Fruit fly (Drosophila melanogaster) whole organism, embryonic: ENCODE data around the gene IntS10.

Experiments used
- Awh ChIP-seq: fragments of 200-800 bp; sonication (Bioruptor generic); IDR thresholded peaks from 2 replicates; pipeline ENCODE4, ENCODE4 v1.3.6; 2022; ENCODE audit warnings: missing biosample characterization, missing genetic modification characterization
- CG10321 ChIP-seq: fragments of 200-800 bp; sonication (Bioruptor generic); IDR thresholded peaks from 2 replicates; pipeline ENCODE4 v1.3.6; 2022; ENCODE audit warnings: missing biosample characterization, missing genetic modification characterization
- CG11247 ChIP-seq: fragments of 200-800 bp; sonication (Bioruptor generic); IDR thresholded peaks from 2 replicates; pipeline ENCODE4 v1.3.6; 2022; ENCODE audit warnings: missing biosample characterization, missing genetic modification characterization
- CG11504 ChIP-seq: fragments of 200-800 bp; sonication (Bioruptor generic); optimal IDR thresholded peaks from 3 replicates; lab custom pipeline; 2019; ENCODE audit warnings: missing biosample characterization, mild to moderate bottlenecking, missing genetic modification characterization, moderate library complexity
- CG11723 ChIP-seq: fragments of 200-800 bp; sonication (Bioruptor generic); optimal IDR thresholded peaks from 2 replicates; lab custom pipeline; 2017; ENCODE audit warnings: missing biosample characterization, mild to moderate bottlenecking, missing genetic modification characterization
- CG1233 ChIP-seq: fragments of 200-800 bp; sonication (Bioruptor generic); optimal IDR thresholded peaks from 4 replicates; lab custom pipeline; 2018; ENCODE audit warnings: missing biosample characterization, mild to moderate bottlenecking, missing genetic modification characterization
- CG13123 ChIP-seq: fragments of 200-800 bp; sonication (Bioruptor generic); optimal IDR thresholded peaks from 2 replicates; lab custom pipeline; 2016; ENCODE audit warnings: missing biosample characterization, missing genetic modification characterization
- CG15073 ChIP-seq: fragments of 200-800 bp; sonication (Bioruptor generic); optimal IDR thresholded peaks from 2 replicates; lab custom pipeline; 2016; ENCODE audit warnings: missing biosample characterization, missing genetic modification characterization
- CG17829 ChIP-seq: fragments of 200-800 bp; optimal IDR thresholded peaks from 2 replicates; lab custom pipeline; 2019; ENCODE audit warnings: missing biosample characterization, mild to moderate bottlenecking, missing genetic modification characterization, moderate library complexity
- CG18011 ChIP-seq: fragments of 200-800 bp; sonication (Bioruptor generic); optimal IDR thresholded peaks from 2 replicates; lab custom pipeline; 2017; ENCODE audit warnings: missing biosample characterization, missing genetic modification characterization, mild to moderate bottlenecking, moderate library complexity, missing genotype
- CG2202 ChIP-seq: fragments of 200-800 bp; sonication (Bioruptor generic); optimal IDR thresholded peaks from 2 replicates; lab custom pipeline; 2018; ENCODE audit warnings: missing biosample characterization, mild to moderate bottlenecking, missing genetic modification characterization
- CG30431 ChIP-seq: fragments of 200-800 bp; sonication (Bioruptor generic); optimal IDR thresholded peaks from 2 replicates; lab custom pipeline; 2017; ENCODE audit warnings: missing biosample characterization, missing genetic modification characterization
- CG31224 ChIP-seq: fragments of 200-800 bp; sonication (Bioruptor generic); IDR thresholded peaks from 2 replicates; pipeline ENCODE4 v1.3.6; 2022; ENCODE audit warnings: missing biosample characterization, missing genetic modification characterization
- CG31365 ChIP-seq: fragments of 200-800 bp; sonication (Bioruptor generic); optimal IDR thresholded peaks from 2 replicates; lab custom pipeline; 2018; ENCODE audit warnings: missing biosample characterization, mild to moderate bottlenecking, missing genetic modification characterization
- CG4360 ChIP-seq: fragments of 200-800 bp; sonication (Bioruptor generic); IDR thresholded peaks from 2 replicates; pipeline ENCODE4 v1.3.6; 2022; ENCODE audit warnings: missing biosample characterization, missing genetic modification characterization
- CG5245 ChIP-seq: fragments of 200-800 bp; sonication (Bioruptor generic); optimal IDR thresholded peaks from 3 replicates; lab custom pipeline; 2016; ENCODE audit warnings: missing biosample characterization, missing genetic modification characterization
- CG6683 ChIP-seq: fragments of 200-800 bp; sonication (Bioruptor generic); optimal IDR thresholded peaks from 2 replicates; lab custom pipeline; 2017; ENCODE audit warnings: missing biosample characterization, mild to moderate bottlenecking, missing genetic modification characterization, missing genetic modification reagents
- CG7963 ChIP-seq: fragments of 200-800 bp; sonication (Bioruptor generic); IDR thresholded peaks from 3 replicates; pipeline ENCODE4 v1.3.6; 2022; ENCODE audit warnings: missing biosample characterization, missing genetic modification characterization; ENCODE audit not compliant: partially characterized antibody
- CG8089 ChIP-seq: fragments of 200-800 bp; sonication (Bioruptor generic); optimal IDR thresholded peaks from 3 replicates; lab custom pipeline; 2016; ENCODE audit warnings: missing biosample characterization, missing genetic modification characterization
- CG8290 ChIP-seq, 3 experiments: fragments of 200-800 bp; sonication (Bioruptor generic); optimal IDR thresholded peaks; 2 replicates each; lab custom pipeline; 2016 to 2019; ENCODE audit warnings: missing biosample characterization in 3 of 3, missing genetic modification characterization in 3 of 3, mild to moderate bottlenecking in 2 of 3, moderate library complexity in 1 of 3
- CrebB ChIP-seq: fragments of 200-800 bp; sonication (Bioruptor generic); optimal IDR thresholded peaks from 3 replicates; lab custom pipeline; 2018; ENCODE audit warnings: missing biosample characterization, mild to moderate bottlenecking, missing genetic modification characterization
- D19B ChIP-seq: fragments of 200-800 bp; sonication (Bioruptor generic); optimal IDR thresholded peaks from 2 replicates; lab custom pipeline; 2017; ENCODE audit warnings: missing biosample characterization, mild to moderate bottlenecking, missing genetic modification characterization
- Dip2 ChIP-seq: fragments of 200-800 bp; sonication (Bioruptor generic); IDR thresholded peaks from 2 replicates; pipeline ENCODE4 v1.3.6; 2022; ENCODE audit warnings: missing biosample characterization, missing genetic modification characterization
- Dp ChIP-seq: fragments of 200-800 bp; sonication (Bioruptor generic); optimal IDR thresholded peaks from 2 replicates; lab custom pipeline; 2018; ENCODE audit warnings: missing biosample characterization, mild to moderate bottlenecking, missing genetic modification characterization, moderate library complexity
- Dref ChIP-seq: fragments of 200-800 bp; sonication (Bioruptor generic); IDR thresholded peaks from 2 replicates; pipeline ENCODE4 v1.3.6; 2022; ENCODE audit warnings: missing biosample characterization, missing genetic modification characterization
- Fer1 ChIP-seq: fragments of 200-800 bp; sonication (Bioruptor generic); optimal IDR thresholded peaks from 2 replicates; lab custom pipeline; 2017; ENCODE audit warnings: missing biosample characterization, mild to moderate bottlenecking, missing genetic modification characterization
- Max ChIP-seq: fragments of 200-800 bp; sonication (Bioruptor generic); optimal IDR thresholded peaks from 2 replicates; lab custom pipeline; 2016; ENCODE audit warnings: missing biosample characterization, mild to moderate bottlenecking, missing genetic modification characterization
- Mrtf ChIP-seq: fragments of 200-800 bp; sonication (Bioruptor generic); IDR thresholded peaks from 3 replicates; pipeline ENCODE4 v1.3.6; 2022; ENCODE audit warnings: missing biosample characterization, missing genetic modification characterization
- NfI ChIP-seq: fragments of 200-800 bp; sonication (Bioruptor generic); optimal IDR thresholded peaks from 3 replicates; lab custom pipeline; 2018; ENCODE audit warnings: missing biosample characterization, mild to moderate bottlenecking, missing genetic modification characterization, moderate library complexity
- Ssrp ChIP-seq: fragments of 200-800 bp; sonication (Bioruptor generic); optimal IDR thresholded peaks from 2 replicates; lab custom pipeline; 2018; ENCODE audit warnings: missing biosample characterization, mild to moderate bottlenecking, missing genetic modification characterization, moderate library complexity
- Trl ChIP-seq, 3 experiments: fragments of >200 bp in 2 of 3; fragments of 200-800 bp in 1 of 3; sonication (Bioruptor generic) in 1 of 3; optimal IDR thresholded peaks; 2 replicates in 1 of 3; 3 replicates in 2 of 3; lab custom pipeline; 2016 to 2017; ENCODE audit warnings: missing biosample characterization in 1 of 3, missing genetic modification characterization in 1 of 3
- Xrp1 ChIP-seq: fragments of 200-800 bp; sonication (Bioruptor generic); IDR thresholded peaks from 2 replicates; pipeline ENCODE4 v1.3.6; 2022; ENCODE audit warnings: missing biosample characterization, missing genetic modification characterization
- aop ChIP-seq: fragments of 200-800 bp; sonication (Bioruptor generic); IDR thresholded peaks from 2 replicates; pipeline ENCODE4 v1.3.6; 2022; ENCODE audit warnings: missing biosample characterization, missing genetic modification characterization
- dpn ChIP-seq, 2 experiments: fragments of 200-800 bp; sonication (Bioruptor generic); optimal IDR thresholded peaks; 3 replicates each; lab custom pipeline; 2016; ENCODE audit warnings: missing biosample characterization in 2 of 2, missing genetic modification characterization in 2 of 2
- dysf ChIP-seq: fragments of 200-800 bp; sonication (Bioruptor generic); IDR thresholded peaks from 3 replicates; pipeline ENCODE4 v1.3.6; 2022; ENCODE audit warnings: missing biosample characterization, missing genetic modification characterization
- exex ChIP-seq: fragments of 200-800 bp; sonication (Bioruptor generic); optimal IDR thresholded peaks from 4 replicates; lab custom pipeline; 2018; ENCODE audit warnings: missing biosample characterization, mild to moderate bottlenecking, missing genetic modification characterization, moderate library complexity
- fd96Cb ChIP-seq: fragments of 200-800 bp; sonication (Bioruptor generic); optimal IDR thresholded peaks from 2 replicates; lab custom pipeline; 2018; ENCODE audit warnings: missing biosample characterization, mild to moderate bottlenecking, missing genetic modification characterization, moderate library complexity
- gfzf ChIP-seq: fragments of 200-800 bp; sonication (Bioruptor generic); optimal IDR thresholded peaks from 2 replicates; lab custom pipeline; 2016; ENCODE audit warnings: missing biosample characterization, mild to moderate bottlenecking, missing genetic modification characterization, moderate library complexity
- gsb ChIP-seq: fragments of 200-800 bp; sonication (Bioruptor generic); IDR thresholded peaks from 2 replicates; pipeline ENCODE4 v1.3.6; 2022; ENCODE audit warnings: missing biosample characterization, missing genetic modification characterization
- kni ChIP-seq: fragments of 200-800 bp; sonication (Bioruptor generic); optimal IDR thresholded peaks from 3 replicates; lab custom pipeline; 2017; ENCODE audit warnings: mild to moderate bottlenecking, missing biosample characterization, missing genetic modification reagents, missing genetic modification characterization
- mld ChIP-seq: fragments of 200-800 bp; sonication (Bioruptor generic); IDR thresholded peaks from 3 replicates; pipeline ENCODE4 v1.3.6; 2022; ENCODE audit warnings: missing biosample characterization, missing genetic modification characterization; ENCODE audit not compliant: partially characterized antibody
- nerfin-1 ChIP-seq: fragments of 200-800 bp; sonication (Bioruptor generic); optimal IDR thresholded peaks from 3 replicates; lab custom pipeline; 2019; ENCODE audit warnings: missing biosample characterization, mild to moderate bottlenecking, missing genetic modification characterization, moderate library complexity
- odd ChIP-seq: fragments of 200-800 bp; sonication (Bioruptor generic); optimal IDR thresholded peaks from 2 replicates; lab custom pipeline; 2017; ENCODE audit warnings: missing biosample characterization, mild to moderate bottlenecking, missing genetic modification characterization
- sc ChIP-seq, 3 experiments: fragments of >200 bp in 2 of 3; fragments of 200-800 bp in 1 of 3; sonication (Bioruptor generic) in 1 of 3; optimal IDR thresholded peaks; 2 replicates in 2 of 3; 3 replicates in 1 of 3; lab custom pipeline; 2017; ENCODE audit warnings: mild to moderate bottlenecking in 1 of 3, missing biosample characterization in 1 of 3, missing genetic modification characterization in 1 of 3, missing genetic modification reagents in 1 of 3
- sd ChIP-seq: fragments of 200-800 bp; sonication (Bioruptor generic); optimal IDR thresholded peaks from 3 replicates; lab custom pipeline; 2018; ENCODE audit warnings: missing biosample characterization, mild to moderate bottlenecking, missing genetic modification characterization, moderate library complexity
- sim ChIP-seq: fragments of 200-800 bp; sonication (Bioruptor generic); IDR thresholded peaks from 2 replicates; pipeline ENCODE4 v1.3.6; 2022; ENCODE audit warnings: missing biosample characterization, missing genetic modification characterization
- stc ChIP-seq: fragments of 200-800 bp; sonication (Bioruptor generic); IDR thresholded peaks from 2 replicates; pipeline ENCODE4 v1.3.6; 2022; ENCODE audit warnings: missing biosample characterization, missing genetic modification characterization
- tgo ChIP-seq: fragments of 200-800 bp; sonication (Bioruptor generic); IDR thresholded peaks from 3 replicates; pipeline ENCODE4 v1.3.6; 2022; ENCODE audit warnings: missing biosample characterization, missing genetic modification characterization
- wor ChIP-seq: fragments of 200-800 bp; sonication (Bioruptor generic); IDR thresholded peaks from 2 replicates; pipeline ENCODE4 v1.3.6; 2022; ENCODE audit warnings: missing biosample characterization, missing genetic modification characterization

IntS10 gene

DNA sequence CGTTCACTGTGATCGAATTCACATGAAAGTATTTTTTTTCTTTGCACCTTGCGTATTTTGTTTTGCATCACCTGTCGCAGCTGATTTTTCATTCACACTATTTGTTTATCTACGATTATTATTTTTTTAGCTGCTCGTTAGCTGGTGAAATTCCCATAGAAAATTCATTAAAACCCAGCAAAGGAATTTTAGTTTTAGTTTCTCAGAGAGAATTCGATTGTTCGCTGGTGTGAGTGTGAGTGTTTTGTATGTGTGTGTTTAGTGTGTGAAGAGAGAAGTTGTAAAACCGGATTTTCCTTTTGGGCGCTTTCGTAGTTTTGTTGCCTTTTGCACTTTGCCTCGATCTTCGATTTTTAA, 19.5 kb upstream of the IntS10 start:
- TF ChIP-seq Xrp1 (GFP tag; lab: Robert Waterston, UW) = no peak; the same call in 1 of the 2 replicates
- TF ChIP-seq wor (GFP tag; lab: Robert Waterston, UW) = 0 out of 2 replicates have a peak, but pooled peaks have one; percentile 6
- TF ChIP-seq CG7963 = no peak
- no peak for TF ChIP-seq Fer1 (GFP tag; lab: Kevin White, UChicago)
- no peak for TF ChIP-seq CG8089 (GFP tag; lab: Kevin White, UChicago)
- no peak for TF ChIP-seq gsb (GFP tag; lab: Robert Waterston, UW)
- TF ChIP-seq CG4360 (GFP tag; lab: Robert Waterston, UW) = no peak
- no peak for TF ChIP-seq Ssrp
- 0 out of 3 replicates have a peak, but pooled peaks have one; percentile 2 for TF ChIP-seq Mrtf (GFP tag; lab: Robert Waterston, UW)
- peak; percentile 89 for TF ChIP-seq nerfin-1 (tag; lab: Kevin White, UChicago)
- TF ChIP-seq sd (tag; lab: Kevin White, UChicago) = peak; percentile 79
- no peak for TF ChIP-seq CG13123 (GFP tag; lab: Kevin White, UChicago)
- TF ChIP-seq Dip2 (GFP tag; lab: Robert Waterston, UW) = no peak
- no peak for TF ChIP-seq CG8290 (GFP tag; optimal IDR thresholded peaks at IDR 0.05; lab: Kevin White, UChicago)
- TF ChIP-seq CG8290 (tag; optimal IDR thresholded peaks at IDR 0.05; lab: Kevin White, UChicago) = no peak
- TF ChIP-seq kni (GFP tag; lab: Kevin White, UChicago) = peak; percentile 45
- TF ChIP-seq NfI = no peak
- no peak for TF ChIP-seq CG30431 (GFP tag; lab: Kevin White, UChicago)
- TF ChIP-seq sc (optimal IDR thresholded peaks at IDR 0.05; lab: Kevin White, UChicago) = no peak
- TF ChIP-seq sc (GFP tag; optimal IDR thresholded peaks at IDR 0.05; lab: Kevin White, UChicago) = no peak
- no peak for TF ChIP-seq Max
- no peak for TF ChIP-seq aop (GFP tag; lab: Robert Waterston, UW)
- TF ChIP-seq CG11247 (GFP tag; lab: Robert Waterston, UW) = no peak
- 0 out of 2 replicates have a peak, but pooled peaks have one; percentile 5 for TF ChIP-seq Awh (GFP tag; lab: Robert Waterston, UW)
- no peak for TF ChIP-seq CG17829 (tag; lab: Kevin White, UChicago)
- peak; percentile 33 to 36 for TF ChIP-seq Trl (optimal IDR thresholded peaks at IDR 0.05; lab: Kevin White, UChicago)
- TF ChIP-seq Trl (GFP tag; optimal IDR thresholded peaks at IDR 0.05; lab: Kevin White, UChicago) = no peak
- TF ChIP-seq, all 482 proteins: peak for 7

DNA sequence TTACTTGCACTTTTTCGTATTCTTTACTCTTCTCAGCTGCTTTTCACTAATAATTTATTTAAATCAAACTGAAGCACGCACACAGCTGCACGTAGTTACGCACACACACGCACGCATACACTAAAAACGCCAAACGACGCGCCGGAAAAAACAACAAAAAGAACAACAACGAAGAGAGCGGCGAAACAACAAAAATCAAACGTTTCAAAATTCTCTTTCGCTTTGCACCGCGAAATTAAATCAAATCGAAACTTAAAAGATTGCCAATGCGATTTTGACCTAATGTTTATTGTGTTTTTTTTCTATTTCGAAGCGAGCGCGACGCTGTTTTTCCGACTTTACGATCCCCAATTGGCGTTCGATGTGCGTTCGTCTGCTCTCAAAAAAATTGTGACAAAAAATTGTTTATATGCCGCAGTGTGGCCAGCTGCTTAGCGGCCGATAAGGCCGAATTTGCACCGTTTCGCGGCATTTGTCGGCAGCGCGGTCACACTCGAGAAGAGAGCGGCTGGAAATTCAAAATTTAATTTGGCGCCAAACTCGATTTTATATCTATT, 18.8 kb upstream of the IntS10 start:
- no peak for TF ChIP-seq stc (GFP tag; lab: Robert Waterston, UW)
- TF ChIP-seq CG31224 (GFP tag; lab: Robert Waterston, UW) = no peak
- no peak for TF ChIP-seq CG5245
- TF ChIP-seq Dp (GFP tag; lab: Kevin White, UChicago) = peak; percentile 89
- TF ChIP-seq CG10321 = peak; percentile 14; the same call in 1 of the 2 replicates
- TF ChIP-seq exex (tag; lab: Kevin White, UChicago) = no peak
- peak; percentile 33 for TF ChIP-seq CG2202 (tag; lab: Kevin White, UChicago)
- TF ChIP-seq CG6683 (GFP tag; lab: Kevin White, UChicago) = no peak
- no peak for TF ChIP-seq D19B
- TF ChIP-seq sim (GFP tag; lab: Robert Waterston, UW) = no peak
- no peak for TF ChIP-seq tgo
- no peak for TF ChIP-seq dysf (GFP tag; lab: Robert Waterston, UW)
- TF ChIP-seq CG18011 (GFP tag; lab: Kevin White, UChicago) = peak; percentile 93
- TF ChIP-seq CG11504 (tag; lab: Kevin White, UChicago) = peak; percentile 15
- no peak; the same call in 1 of the 2 replicates for TF ChIP-seq Dref
- no peak for TF ChIP-seq mld (GFP tag; lab: Robert Waterston, UW)
- peak; percentile 48 for TF ChIP-seq CG11723
- TF ChIP-seq CG15073 (GFP tag; lab: Kevin White, UChicago) = no peak
- TF ChIP-seq kni (GFP tag; lab: Kevin White, UChicago) = peak; percentile 45
- no peak for TF ChIP-seq fd96Cb
- peak; percentile 59 for TF ChIP-seq CrebB
- peak; percentile 92 for TF ChIP-seq gfzf
- peak; percentile 68 for TF ChIP-seq odd (GFP tag; lab: Kevin White, UChicago)
- no peak for TF ChIP-seq CG1233 (GFP tag; lab: Kevin White, UChicago)
- TF ChIP-seq dpn (GFP tag; optimal IDR thresholded peaks at IDR 0.05; lab: Kevin White, UChicago) = no peak
- no peak for TF ChIP-seq CG31365 (tag; lab: Kevin White, UChicago)
